Fruit fly (Drosophila melanogaster): Measurements from ENCODE around the gene CG3176.

Gene CG3176

DNA sequence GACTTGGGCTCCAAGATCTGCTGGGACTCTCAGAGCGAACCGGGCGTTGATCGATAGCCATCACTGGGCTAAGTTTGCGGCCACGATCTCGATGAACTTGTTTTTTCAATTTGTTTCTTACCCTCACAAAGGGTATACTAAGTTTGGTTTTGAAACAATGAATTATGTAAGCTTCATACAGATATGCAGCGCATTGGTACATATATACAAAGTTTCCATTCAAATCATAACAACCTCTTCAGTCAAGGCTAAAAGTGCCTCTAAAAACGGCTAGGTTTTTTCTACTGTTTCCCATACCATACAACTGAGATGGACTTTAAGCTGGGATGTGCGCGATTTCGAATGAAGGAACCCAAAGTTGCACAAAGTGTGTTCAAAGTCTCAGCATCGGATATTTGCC is 40.4 kb upstream of the CG3176 start (continued):
- TF ChIP-seq topi (GFP tag; optimal IDR thresholded peaks at IDR 0.05): peak; percentile 28
- no peak for TF ChIP-seq CG7368 (GFP tag; optimal IDR thresholded peaks at IDR 0.05)
- TF ChIP-seq Sox14 (GFP tag; optimal IDR thresholded peaks at IDR 0.05): no peak
- peak; percentile 5 for TF ChIP-seq CG31627 (GFP tag; optimal IDR thresholded peaks at IDR 0.05)
- TF ChIP-seq achi (GFP tag; optimal IDR thresholded peaks at IDR 0.05): no peak
- TF ChIP-seq Met (GFP tag; optimal IDR thresholded peaks at IDR 0.05): peak; percentile 28
- no peak for TF ChIP-seq Hr4 (GFP tag; optimal IDR thresholded peaks at IDR 0.05)
- peak; percentile 73 for TF ChIP-seq Eip78C (GFP tag)
- TF ChIP-seq dac (GFP tag; optimal IDR thresholded peaks at IDR 0.05): no peak
- TF ChIP-seq CG6163 (GFP tag; IDR thresholded peaks at IDR 0.05): no peak
- TF ChIP-seq Gug (GFP tag; IDR thresholded peaks at IDR 0.05): no peak
- no peak for TF ChIP-seq Lpt (GFP tag; optimal IDR thresholded peaks at IDR 0.05)
- TF ChIP-seq cyc (GFP tag; optimal IDR thresholded peaks at IDR 0.05): no peak

DNA sequence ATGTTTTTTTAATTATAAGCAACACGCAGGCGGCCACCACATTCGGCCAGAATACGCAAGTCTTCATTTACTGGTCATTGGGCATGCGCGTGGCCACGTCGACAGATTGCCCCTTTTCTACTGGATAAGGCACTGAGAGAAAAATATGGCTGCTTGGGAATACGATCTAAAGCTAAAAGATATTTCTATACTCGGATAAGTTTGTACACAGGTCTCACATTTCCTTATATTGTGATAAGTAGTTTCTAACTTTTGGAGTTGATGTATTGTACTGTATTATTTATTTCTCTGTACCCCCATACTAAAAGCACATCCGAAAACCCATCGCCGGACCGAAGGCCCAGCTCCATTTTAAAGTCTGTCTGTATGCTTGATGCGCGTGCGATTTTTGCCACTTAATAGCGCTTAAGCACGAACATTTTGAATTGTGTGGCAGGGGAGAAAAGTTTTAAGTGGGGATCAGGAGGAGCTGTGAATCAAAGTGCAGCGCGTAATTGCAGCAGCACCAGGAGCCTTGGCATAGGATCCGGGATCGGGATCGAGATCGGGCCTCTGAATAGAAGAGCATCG is 37.6 kb upstream of the CG3176 start:
- TF ChIP-seq net (GFP tag; optimal IDR thresholded peaks at IDR 0.05) (peak; percentile 44), Blimp-1 (GFP tag; optimal IDR thresholded peaks at IDR 0.05) (no peak), CG6276 (GFP tag; optimal IDR thresholded peaks at IDR 0.05) (no peak), Hr38 (GFP tag; optimal IDR thresholded peaks at IDR 0.05) (no peak), CG8319 (GFP tag; optimal IDR thresholded peaks at IDR 0.05) (peak; percentile 27), Sox14 (GFP tag; optimal IDR thresholded peaks at IDR 0.05) (peak; percentile 60), CG6854 (GFP tag; optimal IDR thresholded peaks at IDR 0.05) (no peak), CG10631 (GFP tag; optimal IDR thresholded peaks at IDR 0.05) (peak; percentile 77), Met (GFP tag; optimal IDR thresholded peaks at IDR 0.05) (peak; percentile 64), CG6808 (GFP tag; optimal IDR thresholded peaks at IDR 0.05) (peak; percentile 73), Eip93F (GFP tag; optimal IDR thresholded peaks at IDR 0.05) (no peak), fd59A (GFP tag; optimal IDR thresholded peaks at IDR 0.05) (peak; percentile 75), Smox (GFP tag; optimal IDR thresholded peaks at IDR 0.05) (peak; percentile 50), CG6792 (GFP tag; optimal IDR thresholded peaks at IDR 0.05) (peak; percentile 60), CG34406 (GFP tag; optimal IDR thresholded peaks at IDR 0.05) (peak; percentile 59), CG3032 (tag; optimal IDR thresholded peaks at IDR 0.05) (peak; percentile 74), CG8119 (GFP tag; IDR thresholded peaks at IDR 0.05) (peak; percentile 47; the same call in 1 of the 3 replicates), topi (GFP tag; optimal IDR thresholded peaks at IDR 0.05) (peak; percentile 72), dac (GFP tag; optimal IDR thresholded peaks at IDR 0.05) (no peak), Sox102F (GFP tag; optimal IDR thresholded peaks at IDR 0.05) (peak; percentile 30), Eip75B (GFP tag; optimal IDR thresholded peaks at IDR 0.05) (peak; percentile 73), achi (GFP tag; optimal IDR thresholded peaks at IDR 0.05) (peak; percentile 60), CG11294 (GFP tag; IDR thresholded peaks at IDR 0.05) (no peak), CG9139 (GFP tag; optimal IDR thresholded peaks at IDR 0.05) (peak; percentile 58), svp (GFP tag) (peak; percentile 78), Gug (GFP tag; IDR thresholded peaks at IDR 0.05) (no peak), CG7368 (GFP tag; optimal IDR thresholded peaks at IDR 0.05) (peak; percentile 58), spab (GFP tag; optimal IDR thresholded peaks at IDR 0.05) (peak; percentile 71), Hr39 (GFP tag; optimal IDR thresholded peaks at IDR 0.05) (peak; percentile 53), CG6163 (GFP tag; IDR thresholded peaks at IDR 0.05) (peak; percentile 69), cyc (GFP tag; optimal IDR thresholded peaks at IDR 0.05) (peak; percentile 58), CG31627 (GFP tag; optimal IDR thresholded peaks at IDR 0.05) (peak; percentile 55), Sox15 (GFP tag; optimal IDR thresholded peaks at IDR 0.05) (peak; percentile 20), fd85E (GFP tag; optimal IDR thresholded peaks at IDR 0.05) (no peak), salr (GFP tag; optimal IDR thresholded peaks at IDR 0.05) (peak in 1 of 2 experiments; percentile 60), CG11762 (GFP tag; optimal IDR thresholded peaks at IDR 0.05; ENCODE audit: insufficient read depth) (peak; percentile 19), CG1621 (tag; optimal IDR thresholded peaks at IDR 0.05) (peak; percentile 70), esn (GFP tag; optimal IDR thresholded peaks at IDR 0.05) (peak; percentile 71), lz (GFP tag; optimal IDR thresholded peaks at IDR 0.05) (peak; percentile 58), CG10669 (GFP tag; optimal IDR thresholded peaks at IDR 0.05) (peak; percentile 77), ss (GFP tag; optimal IDR thresholded peaks at IDR 0.05) (peak; percentile 73 to 96), CG32006 (GFP tag; optimal IDR thresholded peaks at IDR 0.05) (peak; percentile 21), Lpt (GFP tag; optimal IDR thresholded peaks at IDR 0.05) (no peak), CG3919 (GFP tag; optimal IDR thresholded peaks at IDR 0.05) (peak; percentile 71), CG11902 (GFP tag; optimal IDR thresholded peaks at IDR 0.05) (peak; percentile 17)
